Fruit fly (Drosophila melanogaster) whole organism, embryonic: ENCODE measurements around the gene CG5386.

Experiments used
- Med ChIP-seq: fragments of 200-800 bp; sonication (Bioruptor generic); peaks from one replicate; lab custom pipeline; 2016; ENCODE audit warnings: missing biosample characterization, missing genetic modification characterization, mild to moderate bottlenecking, inconsistent platforms, moderate library complexity
- PHDP ChIP-seq: fragments of 200-800 bp; sonication (Bioruptor generic); optimal IDR thresholded peaks from 3 replicates; lab custom pipeline; 2018; ENCODE audit warnings: missing biosample characterization, mild to moderate bottlenecking, missing genetic modification characterization, moderate library complexity
- Spps ChIP-seq: fragments of 200-800 bp; sonication (Bioruptor generic); optimal IDR thresholded peaks from 2 replicates; lab custom pipeline; 2018; ENCODE audit warnings: missing biosample characterization, mild to moderate bottlenecking, missing genetic modification characterization
- chm ChIP-seq: fragments of 200-800 bp; sonication (Bioruptor generic); IDR thresholded peaks from 2 replicates; pipeline ENCODE4 v1.3.6; 2022; ENCODE audit warnings: missing biosample characterization, missing genetic modification characterization
- corto ChIP-seq: fragments of 200-800 bp; sonication (Bioruptor generic); optimal IDR thresholded peaks from 2 replicates; lab custom pipeline; 2016; ENCODE audit warnings: missing biosample characterization, mild to moderate bottlenecking, missing genetic modification characterization, moderate library complexity
- peb ChIP-seq: fragments of 200-800 bp; sonication (Bioruptor generic); IDR thresholded peaks from 2 replicates; pipeline ENCODE4 v1.3.6; 2022; ENCODE audit warnings: missing biosample characterization, missing genetic modification characterization

dm6 chr3R:22390109-22390508, 48.1 kb upstream of the CG5386 start:
- TF ChIP-seq PHDP (tag; lab: Kevin White, UChicago) (no peak), corto (no peak), Med (no peak), chm (no peak), Spps (no peak), peb (no peak)
